Worm (Caenorhabditis elegans): ENCODE data around the gene swip-10.

DNA sequence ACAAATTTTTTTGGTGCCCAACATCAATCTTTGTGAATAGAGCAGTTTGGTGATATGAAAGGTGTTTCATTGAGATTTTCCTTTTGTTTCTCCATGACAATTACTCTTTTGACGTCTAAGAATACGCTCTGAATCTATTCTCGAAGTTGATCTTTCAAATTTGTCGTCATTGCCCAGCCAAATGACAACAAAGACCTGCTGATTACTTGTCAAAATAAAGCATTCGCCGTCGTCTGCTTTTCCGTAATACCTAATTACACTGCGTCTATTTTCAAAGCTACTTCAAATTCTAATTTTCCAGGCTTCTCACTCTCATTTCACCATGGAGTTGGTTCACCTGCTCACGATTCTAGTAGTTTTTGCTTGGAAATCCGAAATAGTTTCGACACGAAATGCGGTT lies 12.8 kb downstream of the swip-10 start, which contains the start of gene F53B1.3:
- no peak for TF ChIP-seq unc-62 (GFP tag; optimal IDR thresholded peaks at IDR 0.05)
- TF ChIP-seq zfh-2 (GFP tag; conservative IDR thresholded peaks at IDR 0.05) = no peak
- TF ChIP-seq lag-1 (GFP tag; IDR thresholded peaks at IDR 0.05) = no peak
- no peak for TF ChIP-seq pha-4 (tag; optimal IDR thresholded peaks at IDR 0.05)
- no peak for TF ChIP-seq egrh-3 (GFP tag; IDR thresholded peaks at IDR 0.05)
- no peak for TF ChIP-seq zim-3 (tag; optimal IDR thresholded peaks at IDR 0.05)
- no peak for TF ChIP-seq ama-1 (optimal IDR thresholded peaks at IDR 0.05)
- TF ChIP-seq ama-1 (GFP tag; optimal IDR thresholded peaks at IDR 0.05) = no peak
- TF ChIP-seq rec-8 (tag; optimal IDR thresholded peaks at IDR 0.05) = no peak
- no peak for TF ChIP-seq snpc-4 (GFP tag; optimal IDR thresholded peaks at IDR 0.05)
- no peak for TF ChIP-seq snpc-4 (tag; optimal IDR thresholded peaks at IDR 0.05)
